Worm (Caenorhabditis elegans) whole organism, L1 larva: ENCODE data around the gene F58A3.4.
A peak's percentile ranks its signal among the peaks of the same experiment; 100 is the strongest.

Experiments used
- C34B4.2 ChIP-seq: sonication (generic microtip); optimal IDR thresholded peaks from 2 replicates; lab custom pipeline; 2017; ENCODE audit warnings: mild to moderate bottlenecking, missing genetic modification characterization, missing compliant biosample characterization
- Y116A8C.19 ChIP-seq: sonication (generic microtip); optimal IDR thresholded peaks from 2 replicates; lab custom pipeline; 2016; ENCODE audit warnings: missing compliant biosample characterization, missing genetic modification characterization, borderline replicate concordance
- aly-2 ChIP-seq: fragments of 150-350 bp; optimal IDR thresholded peaks from 2 replicates; lab custom pipeline; 2014; ENCODE audit warnings: missing biosample characterization, missing genetic modification characterization
- blmp-1 ChIP-seq: fragments of 150-350 bp; optimal IDR thresholded peaks from 2 replicates; lab custom pipeline; 2014; ENCODE audit warnings: missing biosample characterization, missing genetic modification characterization
- ceh-90 ChIP-seq: sonication (generic microtip); optimal IDR thresholded peaks from 2 replicates; lab custom pipeline; 2016; ENCODE audit warnings: missing genetic modification characterization, missing compliant biosample characterization
- ces-1 ChIP-seq: fragments of 150-350 bp; optimal IDR thresholded peaks from 2 replicates; lab custom pipeline; 2014; ENCODE audit warnings: missing biosample characterization, missing genetic modification reagents, missing genetic modification characterization
- efl-1 ChIP-seq, 4 experiments: fragments of 150-350 bp; optimal IDR thresholded peaks in 3 of 4; peaks in 1 of 4; 1 replicate in 1 of 4; 2 replicates in 3 of 4; lab custom pipeline; 2014; ENCODE audit warnings: missing biosample characterization in 2 of 4, missing genetic modification characterization in 2 of 4, missing genetic modification reagents in 2 of 4
- egl-13 ChIP-seq: sonication (generic microtip); optimal IDR thresholded peaks from 2 replicates; lab custom pipeline; 2016; ENCODE audit warnings: missing genotype, missing genetic modification reagents, missing genetic modification characterization, missing compliant biosample characterization
- egl-27 ChIP-seq, 2 experiments: fragments of 150-350 bp in 1 of 2; sonication (generic microtip); optimal IDR thresholded peaks; 3 replicates each; lab custom pipeline; 2017 to 2018; ENCODE audit warnings: missing biosample characterization in 2 of 2, missing genetic modification characterization in 2 of 2, missing genetic modification reagents in 2 of 2
- elt-2 ChIP-seq: sonication (generic microtip); optimal IDR thresholded peaks from 2 replicates; lab custom pipeline; 2016; ENCODE audit warnings: missing genetic modification characterization, mild to moderate bottlenecking, inconsistent platforms, missing compliant biosample characterization, missing genetic modification reagents
- elt-3 ChIP-seq, 6 experiments: fragments of 150-350 bp in 1 of 6; sonication (generic microtip); optimal IDR thresholded peaks; 2 replicates each; lab custom pipeline; 2017 to 2018; ENCODE audit warnings: missing biosample characterization in 6 of 6, missing genetic modification characterization in 6 of 6, inconsistent platforms in 1 of 6
- fkh-10 ChIP-seq: sonication (generic microtip); optimal IDR thresholded peaks from 2 replicates; lab custom pipeline; 2017; ENCODE audit warnings: missing biosample characterization, missing genetic modification reagents, missing genetic modification characterization
- fkh-4 ChIP-seq: sonication (generic microtip); optimal IDR thresholded peaks from 2 replicates; lab custom pipeline; 2016; ENCODE audit warnings: missing compliant biosample characterization, missing genetic modification characterization, borderline replicate concordance
- fkh-8 ChIP-seq: sonication (generic microtip); optimal IDR thresholded peaks from 2 replicates; lab custom pipeline; 2016; ENCODE audit warnings: mild to moderate bottlenecking, missing genetic modification characterization, missing compliant biosample characterization
- grh-1 ChIP-seq: fragments of 200-800 bp; sonication (Bioruptor generic); IDR thresholded peaks from 2 replicates; pipeline ENCODE4 v1.3.6; 2022; ENCODE audit warnings: missing genetic modification reagents, missing genetic modification characterization, missing compliant biosample characterization
- hlh-17 ChIP-seq: fragments of 200-800 bp; sonication (Bioruptor generic); optimal IDR thresholded peaks from 2 replicates; lab custom pipeline; 2018; ENCODE audit warnings: missing genetic modification characterization, mild to moderate bottlenecking, missing compliant biosample characterization, moderate library complexity, borderline replicate concordance
- hlh-4 ChIP-seq: sonication (generic microtip); optimal IDR thresholded peaks from 2 replicates; lab custom pipeline; 2016; ENCODE audit warnings: mild to moderate bottlenecking, missing genetic modification characterization, missing compliant biosample characterization
- irx-1 ChIP-seq: sonication (generic microtip); optimal IDR thresholded peaks from 2 replicates; lab custom pipeline; 2016; ENCODE audit warnings: missing genetic modification characterization, missing compliant biosample characterization
- lin-14 ChIP-seq: fragments of 200-800 bp; sonication (Bioruptor generic); optimal IDR thresholded peaks from 2 replicates; lab custom pipeline; 2018; ENCODE audit warnings: mild to moderate bottlenecking, missing genetic modification characterization, moderate library complexity, missing compliant biosample characterization
- lin-39 ChIP-seq: fragments of 150-350 bp; optimal IDR thresholded peaks from 2 replicates; lab custom pipeline; 2014; ENCODE audit warnings: missing biosample characterization, missing genetic modification reagents, missing genetic modification characterization
- lsy-2 ChIP-seq, 2 experiments: fragments of 150-350 bp; optimal IDR thresholded peaks; 2 replicates each; lab custom pipeline; 2014; ENCODE audit warnings: missing biosample characterization in 2 of 2, missing genetic modification characterization in 2 of 2
- mep-1 ChIP-seq: fragments of 150-350 bp; optimal IDR thresholded peaks from 2 replicates; lab custom pipeline; 2014; ENCODE audit warnings: missing biosample characterization, missing genetic modification characterization
- nhr-11 ChIP-seq: fragments of 150-350 bp; optimal IDR thresholded peaks from 2 replicates; lab custom pipeline; 2014; ENCODE audit warnings: missing biosample characterization, missing genetic modification characterization
- nhr-19 ChIP-seq: fragments of 200-800 bp; sonication (Bioruptor generic); conservative IDR thresholded peaks from 2 replicates; pipeline ENCODE4 v1.3.6; 2022; ENCODE audit warnings: missing genetic modification characterization, missing compliant biosample characterization
- nhr-237 ChIP-seq: fragments of 150-350 bp; optimal IDR thresholded peaks from 2 replicates; lab custom pipeline; 2014; ENCODE audit warnings: missing biosample characterization, missing genetic modification characterization
- nhr-71 ChIP-seq: sonication (generic microtip); optimal IDR thresholded peaks from 2 replicates; lab custom pipeline; 2016; ENCODE audit warnings: mild to moderate bottlenecking, missing genetic modification characterization, moderate library complexity, missing compliant biosample characterization
- pax-3 ChIP-seq: fragments of 200-800 bp; sonication (Bioruptor generic); optimal IDR thresholded peaks from 2 replicates; lab custom pipeline; 2018; ENCODE audit warnings: mild to moderate bottlenecking, missing genetic modification characterization, moderate library complexity, missing compliant biosample characterization
- pqm-1 ChIP-seq: sonication (generic microtip); optimal IDR thresholded peaks from 3 replicates; lab custom pipeline; 2017; ENCODE audit warnings: missing biosample characterization, missing genetic modification characterization
- skn-1 ChIP-seq: fragments of 150-350 bp; optimal IDR thresholded peaks from 2 replicates; lab custom pipeline; 2014; ENCODE audit warnings: missing biosample characterization, missing genetic modification characterization
- snpc-4 ChIP-seq: fragments of 150-350 bp; optimal IDR thresholded peaks from 2 replicates; lab custom pipeline; 2014; ENCODE audit warnings: missing biosample characterization, missing genetic modification characterization
- swsn-7 ChIP-seq: sonication (generic microtip); optimal IDR thresholded peaks from 2 replicates; lab custom pipeline; 2016; ENCODE audit warnings: missing genetic modification characterization, missing compliant biosample characterization
- tbx-2 ChIP-seq: sonication (generic microtip); optimal IDR thresholded peaks from 2 replicates; lab custom pipeline; 2016; ENCODE audit warnings: missing genetic modification characterization, missing compliant biosample characterization
- unc-130 ChIP-seq: fragments of 150-350 bp; optimal IDR thresholded peaks from 2 replicates; lab custom pipeline; 2017; ENCODE audit warnings: missing biosample characterization, missing genetic modification characterization, inconsistent platforms
- unc-86 ChIP-seq: sonication (generic microtip); optimal IDR thresholded peaks from 2 replicates; lab custom pipeline; 2016; ENCODE audit warnings: missing genetic modification characterization, missing compliant biosample characterization
- unc-98 ChIP-seq: fragments of 200-800 bp; sonication (Bioruptor generic); IDR thresholded peaks from 2 replicates; pipeline ENCODE4 v1.3.6; 2022; ENCODE audit warnings: missing genetic modification characterization, missing compliant biosample characterization
- zag-1 ChIP-seq: fragments of 150-350 bp; optimal IDR thresholded peaks from 2 replicates; lab custom pipeline; 2014; ENCODE audit warnings: missing biosample characterization, missing genetic modification characterization
- ztf-11 ChIP-seq, 2 experiments: sonication (generic microtip); optimal IDR thresholded peaks; 2 replicates each; lab custom pipeline; 2016 to 2017; ENCODE audit warnings: missing genetic modification characterization in 2 of 2, missing biosample characterization in 1 of 2, missing compliant biosample characterization in 1 of 2
- ztf-4 ChIP-seq: fragments of 150-350 bp; optimal IDR thresholded peaks from 2 replicates; lab custom pipeline; 2014; ENCODE audit warnings: missing biosample characterization, missing genetic modification characterization

Gene F58A3.4

DNA sequence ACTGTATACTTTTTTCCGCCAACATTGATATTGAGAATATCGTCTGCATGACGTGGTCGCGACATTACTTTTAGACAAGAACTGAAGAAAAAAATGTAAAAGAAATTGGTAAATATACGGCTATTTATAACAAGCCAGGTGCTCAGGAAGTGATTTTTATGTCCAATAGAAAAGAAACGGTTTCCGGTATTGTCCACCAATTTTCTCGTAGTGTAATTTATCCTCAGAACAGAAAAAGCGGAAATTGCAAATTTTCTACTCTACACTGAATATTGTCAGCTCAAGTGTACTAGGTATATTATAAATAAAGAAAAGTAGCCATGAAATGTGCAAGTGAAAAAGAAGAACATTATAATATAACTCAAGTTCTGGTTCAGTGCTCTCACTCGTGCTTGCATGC lies 11.3 kb downstream of the F58A3.4 start, which contains the start of gene F59F3.6:
F59F3.6 (minus strand) TSS at position 101 of the 400 bp plus-strand sequence.
- TF ChIP-seq nhr-71 = no peak
- no peak for TF ChIP-seq Y116A8C.19 (tag; lab: Kevin White, UChicago)
- no peak for TF ChIP-seq pqm-1 (tag; lab: Kevin White, UChicago)
- TF ChIP-seq tbx-2 = peak; percentile 20
- TF ChIP-seq irx-1 = no peak
- no peak for TF ChIP-seq nhr-11 (tag; lab: Kevin White, UChicago)
- TF ChIP-seq ces-1 (GFP tag; lab: Kevin White, UChicago) = no peak
- TF ChIP-seq lin-14 (GFP tag; lab: Kevin White, UChicago) = peak; percentile 27
- TF ChIP-seq efl-1 (optimal IDR thresholded peaks at IDR 0.05; lab: Kevin White, UChicago) = no peak
- peak in 1 of 2 experiments; percentile 56 for TF ChIP-seq efl-1 (GFP tag; optimal IDR thresholded peaks at IDR 0.05 in 1 of 2; lab: Kevin White, UChicago)
- no peak for TF ChIP-seq blmp-1 (tag; lab: Kevin White, UChicago)
- no peak for TF ChIP-seq C34B4.2 (tag; lab: Kevin White, UChicago)

DNA sequence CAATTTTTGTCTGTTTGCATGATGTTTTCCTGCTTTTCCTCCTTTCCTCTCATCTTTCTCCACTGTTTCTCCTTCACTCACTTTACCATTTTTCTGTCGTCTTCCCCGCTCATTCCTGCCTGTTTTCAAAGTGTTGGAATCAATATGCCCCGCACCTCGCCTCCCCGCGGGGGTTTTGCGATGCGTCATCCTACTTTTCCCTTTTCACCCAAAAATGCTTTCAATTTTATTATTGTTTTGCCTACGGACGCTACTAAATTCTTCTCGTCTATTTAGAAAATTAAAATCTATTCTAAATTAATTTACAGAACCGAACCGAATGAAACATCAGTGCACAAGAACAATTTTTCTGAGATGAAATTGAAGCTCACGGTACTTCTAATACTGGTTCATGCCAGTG lies 18.3 kb downstream of the F58A3.4 start, which contains the start of gene ver-3:
ver-3 (plus strand) TSS at position 301 of the 400 bp plus-strand sequence.
- TF ChIP-seq zag-1 (tag; lab: Kevin White, UChicago) = no peak
- peak; percentile 37 for TF ChIP-seq blmp-1 (tag; lab: Kevin White, UChicago)
- no peak for TF ChIP-seq hlh-4 (tag; lab: Kevin White, UChicago)
- no peak for TF ChIP-seq elt-2

DNA sequence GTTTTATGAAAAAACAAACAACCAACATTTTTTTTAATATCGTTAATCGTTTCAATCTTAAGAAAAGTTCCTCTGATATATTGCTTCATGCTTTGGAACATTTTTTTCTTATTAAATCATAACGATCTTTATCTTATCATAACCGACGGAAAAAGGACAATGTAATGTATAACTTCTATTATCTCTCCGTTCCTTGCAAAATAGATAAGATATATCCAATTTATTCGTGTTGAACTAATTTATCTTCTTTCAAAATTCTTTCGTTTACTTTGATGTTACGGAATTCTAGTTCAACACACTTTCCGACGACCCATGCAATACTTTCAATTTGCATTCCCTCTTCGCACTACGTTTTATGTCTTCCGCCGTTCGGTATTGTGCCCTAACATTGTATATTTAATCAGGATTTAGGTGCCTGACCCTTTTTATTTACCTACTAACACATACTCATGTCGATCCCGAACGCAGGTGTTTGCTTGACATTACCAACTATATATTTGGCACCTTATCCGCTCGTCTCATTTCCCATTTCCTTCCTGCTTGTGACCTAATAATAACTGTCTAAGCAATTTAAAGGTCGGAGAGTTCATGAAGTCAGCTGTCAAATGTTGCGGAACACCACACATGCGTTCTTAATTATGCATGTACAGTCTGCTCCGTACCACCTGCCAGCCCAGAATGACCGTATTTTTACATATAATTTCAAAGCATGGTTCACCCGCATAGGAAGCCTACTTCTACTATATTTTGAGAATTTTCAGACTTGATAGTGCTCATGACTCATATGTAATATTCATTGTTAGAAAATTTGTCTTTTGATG lies 18.9 kb downstream of the F58A3.4 start:
- TF ChIP-seq ces-1 (GFP tag; lab: Kevin White, UChicago) (no peak), swsn-7 (no peak), skn-1 (tag; lab: Kevin White, UChicago) (no peak), mep-1 (tag; lab: Kevin White, UChicago) (no peak), ztf-4 (tag; lab: Kevin White, UChicago) (no peak), snpc-4 (tag; lab: Kevin White, UChicago) (no peak), fkh-10 (no peak), C34B4.2 (tag; lab: Kevin White, UChicago) (no peak), efl-1 (optimal IDR thresholded peaks at IDR 0.05; lab: Kevin White, UChicago) (no peak), efl-1 (GFP tag; optimal IDR thresholded peaks at IDR 0.05 in 1 of 2; lab: Kevin White, UChicago) (no peak), ztf-11 (tag; optimal IDR thresholded peaks at IDR 0.05; lab: Kevin White, UChicago) (no peak), fkh-4 (tag; lab: Kevin White, UChicago) (no peak), pqm-1 (tag; lab: Kevin White, UChicago) (no peak), pax-3 (tag; lab: Kevin White, UChicago) (no peak), hlh-17 (GFP tag; lab: Kevin White, UChicago) (no peak), ceh-90 (tag; lab: Kevin White, UChicago) (no peak), lin-39 (tag; lab: Kevin White, UChicago) (no peak), elt-3 (tag; optimal IDR thresholded peaks at IDR 0.05; lab: Kevin White, UChicago) (no peak)

DNA sequence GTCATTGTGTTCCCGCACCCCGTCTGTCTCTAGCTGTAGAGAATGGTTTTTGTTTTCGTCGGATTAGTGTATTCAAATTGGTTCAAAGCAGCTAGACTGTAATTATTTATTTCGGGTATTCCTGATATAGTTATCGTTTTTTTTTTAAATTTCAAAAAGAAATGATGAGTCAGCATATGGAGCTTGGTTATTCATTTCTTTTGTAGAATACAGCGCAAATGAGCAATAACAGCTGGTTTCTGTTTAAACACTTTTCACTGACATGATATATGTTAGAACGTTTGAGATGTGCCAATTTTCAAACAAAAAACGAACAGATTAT lies 19.6 kb downstream of the F58A3.4 start:
- TF ChIP-seq unc-86 (tag; lab: Kevin White, UChicago) (no peak), unc-98 (GFP tag; lab: Robert Waterston, UW) (no peak), fkh-8 (no peak), unc-130 (tag; lab: Kevin White, UChicago) (no peak), egl-13 (tag; lab: Kevin White, UChicago) (no peak), skn-1 (tag; lab: Kevin White, UChicago) (no peak), egl-27 (tag; optimal IDR thresholded peaks at IDR 0.05; lab: Kevin White, UChicago) (no peak), irx-1 (no peak), nhr-19 (no peak), efl-1 (optimal IDR thresholded peaks at IDR 0.05; lab: Kevin White, UChicago) (no peak), efl-1 (GFP tag; optimal IDR thresholded peaks at IDR 0.05 in 1 of 2; lab: Kevin White, UChicago) (no peak), pax-3 (tag; lab: Kevin White, UChicago) (no peak), lsy-2 (tag; optimal IDR thresholded peaks at IDR 0.05; lab: Kevin White, UChicago) (no peak), aly-2 (tag; lab: Kevin White, UChicago) (no peak), grh-1 (GFP tag; lab: Robert Waterston, UW) (no peak), nhr-237 (tag; lab: Kevin White, UChicago) (no peak)
